Fruit fly (Drosophila melanogaster) whole organism: ENCODE data around the gene CG9921.

ENCODE experiments used
- CG8478 ChIP-seq: fragments of >200 bp; optimal IDR thresholded peaks from 2 replicates; lab custom pipeline; 2018; ENCODE audit warnings: inconsistent platforms
- Dll ChIP-seq: fragments of >200 bp; optimal IDR thresholded peaks from 2 replicates; lab custom pipeline; 2017
- EcR ChIP-seq, 2 experiments: fragments of >200 bp; optimal IDR thresholded peaks; 2 replicates each; lab custom pipeline; 2017; ENCODE audit warnings: missing biosample characterization in 2 of 2, missing genetic modification characterization in 2 of 2, missing genetic modification reagents in 2 of 2
- pan ChIP-seq: fragments of >200 bp; optimal IDR thresholded peaks from 2 replicates; lab custom pipeline; 2017
- psq ChIP-seq: fragments of >200 bp; optimal IDR thresholded peaks from 2 replicates; lab custom pipeline; 2017
- usp ChIP-seq: fragments of >200 bp; optimal IDR thresholded peaks from 2 replicates; lab custom pipeline; 2017; ENCODE audit warnings: missing biosample characterization, missing genetic modification characterization, mixed read lengths

- TF ChIP-seq psq (lab: Kevin White, UChicago) (no peak), usp (GFP tag; lab: Kevin White, UChicago) (no peak), Dll (no peak), pan (no peak), CG8478 (lab: Kevin White, UChicago) (no peak), EcR (GFP tag; optimal IDR thresholded peaks at IDR 0.05; lab: Kevin White, UChicago) (no peak)
Measured at dm6 chrX:16320197-16320921, 13.0 kb downstream of the CG9921 start, which contains the start of gene Cyp1.
